Worm (Caenorhabditis elegans): ENCODE data around the gene C23G10.1.

The C23G10.1 gene

ce11 chrIII:6260115-6260514 lies 51.0 kb downstream of the C23G10.1 start, which contains the start of gene srg-2:
Gene srg-2 (minus strand): TSS chrIII:6260215.
- TF ChIP-seq ceh-32 (tag; optimal IDR thresholded peaks at IDR 0.05; ENCODE audit: poor library complexity): no peak
- no peak for TF ChIP-seq egl-27 (tag; optimal IDR thresholded peaks at IDR 0.05)
- no peak for TF ChIP-seq ama-1 (optimal IDR thresholded peaks at IDR 0.05)
- TF ChIP-seq madf-5 (GFP tag; IDR thresholded peaks at IDR 0.05): no peak
- no peak for TF ChIP-seq D1046.2 (GFP tag; IDR thresholded peaks at IDR 0.05)
- TF ChIP-seq unc-62 (GFP tag; optimal IDR thresholded peaks at IDR 0.05 in 1 of 2): no peak
- TF ChIP-seq unc-62 (tag; optimal IDR thresholded peaks at IDR 0.05): no peak
- no peak for TF ChIP-seq daf-19 (GFP tag; conservative IDR thresholded peaks at IDR 0.05)
- TF ChIP-seq R02D3.7 (tag; optimal IDR thresholded peaks at IDR 0.05): no peak
- no peak for TF ChIP-seq pqm-1 (tag; optimal IDR thresholded peaks at IDR 0.05)
- TF ChIP-seq nhr-41 (GFP tag; IDR thresholded peaks at IDR 0.05): no peak
- TF ChIP-seq cey-2 (tag; optimal IDR thresholded peaks at IDR 0.05; ENCODE audit: borderline replicate concordance, insufficient read depth): no peak

DNA sequence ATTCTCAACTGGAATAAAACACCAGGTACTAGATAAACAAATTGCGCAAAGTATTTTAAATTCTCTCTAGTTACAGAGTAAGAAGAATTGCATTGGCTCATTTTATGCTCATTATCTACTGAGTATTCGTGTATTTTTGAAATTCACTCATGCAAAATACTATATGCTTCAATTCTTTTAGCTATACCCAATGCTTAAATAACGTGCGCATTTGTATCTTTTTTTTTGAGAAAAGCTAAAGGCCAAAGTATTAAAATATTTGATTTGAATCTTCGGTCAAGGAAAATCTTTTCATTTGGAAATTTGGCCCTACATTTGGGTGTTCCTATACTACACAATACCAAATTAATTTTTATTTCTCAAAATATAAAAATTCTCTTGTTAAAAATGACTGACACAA lies 52.9 kb downstream of the C23G10.1 start, which contains the start of gene srg-4:
srg-4 (minus strand) TSS at position 101 of the 400 bp plus-strand sequence.
- no peak for TF ChIP-seq ceh-28 (tag; optimal IDR thresholded peaks at IDR 0.05)
- TF ChIP-seq tra-1 (GFP tag; IDR thresholded peaks at IDR 0.05): no peak
- TF ChIP-seq R02D3.7 (tag; optimal IDR thresholded peaks at IDR 0.05): no peak

All from whole organism, L4 larva.